Fruit fly (Drosophila melanogaster): ENCODE results near the gene Or85f.

DNA sequence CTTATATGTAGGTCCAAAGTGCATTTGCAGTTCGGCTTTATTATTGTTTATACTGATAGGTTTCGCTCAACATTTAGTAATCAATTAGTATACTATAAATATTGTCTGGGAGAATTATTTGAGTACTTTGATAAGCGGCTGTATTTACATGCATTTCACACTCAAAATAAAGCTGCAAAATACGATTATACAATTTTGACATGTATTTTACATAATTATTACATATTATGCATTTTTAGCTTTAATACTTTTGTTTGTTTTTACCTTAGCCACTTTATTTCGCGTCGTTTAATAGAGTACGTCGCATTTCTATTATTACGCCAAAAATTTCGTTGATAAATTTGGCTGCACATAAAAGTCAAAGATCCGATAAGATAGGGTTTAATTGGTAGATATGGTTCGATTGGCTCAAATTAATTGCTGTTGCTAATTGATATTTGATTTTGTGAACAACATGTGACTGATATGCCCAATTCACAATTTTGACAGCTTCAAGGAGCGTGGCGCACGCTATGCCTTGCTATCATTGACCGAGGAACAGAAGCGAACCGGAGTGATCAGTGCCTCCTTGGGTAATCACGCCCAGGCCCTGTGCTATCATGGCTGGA lies 32.0 kb upstream of the Or85f start:
- TF ChIP-seq grau (tag; optimal IDR thresholded peaks at IDR 0.05): no peak
- no peak for TF ChIP-seq CG17361 (GFP tag; IDR thresholded peaks at IDR 0.05)
- no peak for TF ChIP-seq CG2129 (GFP tag; IDR thresholded peaks at IDR 0.05; ENCODE audit: partially characterized antibody)
- no peak for TF ChIP-seq CG17912 (GFP tag; optimal IDR thresholded peaks at IDR 0.05)
- TF ChIP-seq CG5180 (GFP tag; optimal IDR thresholded peaks at IDR 0.05): no peak
- no peak for TF ChIP-seq CG8478 (optimal IDR thresholded peaks at IDR 0.05)
- TF ChIP-seq lov (optimal IDR thresholded peaks at IDR 0.05): no peak
- no peak for TF ChIP-seq lov (GFP tag; IDR thresholded peaks at IDR 0.05)
- TF ChIP-seq NK7.1 (GFP tag; optimal IDR thresholded peaks at IDR 0.05): no peak
- no peak for TF ChIP-seq Eip74EF (GFP tag; optimal IDR thresholded peaks at IDR 0.05)
